Fruit fly (Drosophila melanogaster) whole organism, embryonic: Measurements from ENCODE around the gene Rdh.

ENCODE experiments used
- Aef1 ChIP-seq: fragments of 200-800 bp; sonication (Bioruptor generic); IDR thresholded peaks from 3 replicates; pipeline ENCODE4 v1.3.6; 2022; ENCODE audit warnings: missing biosample characterization, missing genetic modification characterization
- CG10274 ChIP-seq: fragments of 200-800 bp; sonication (Bioruptor generic); optimal IDR thresholded peaks from 3 replicates; lab custom pipeline; 2017; ENCODE audit warnings: missing biosample characterization, mild to moderate bottlenecking, missing genetic modification characterization
- CG10321 ChIP-seq: fragments of 200-800 bp; sonication (Bioruptor generic); IDR thresholded peaks from 2 replicates; pipeline ENCODE4 v1.3.6; 2022; ENCODE audit warnings: missing biosample characterization, missing genetic modification characterization
- CG15479 ChIP-seq: fragments of 200-800 bp; sonication (Bioruptor generic); optimal IDR thresholded peaks from 3 replicates; lab custom pipeline; 2019; ENCODE audit warnings: missing biosample characterization, mild to moderate bottlenecking, missing genetic modification characterization, moderate library complexity
- CG34422 ChIP-seq: fragments of 200-800 bp; sonication (Bioruptor generic); IDR thresholded peaks from 3 replicates; pipeline ENCODE4 v1.3.6; 2022; ENCODE audit warnings: missing biosample characterization, missing genetic modification characterization
- CG4360 ChIP-seq: fragments of 200-800 bp; sonication (Bioruptor generic); IDR thresholded peaks from 2 replicates; pipeline ENCODE4 v1.3.6; 2022; ENCODE audit warnings: missing biosample characterization, missing genetic modification characterization
- CG6254 ChIP-seq: fragments of 200-800 bp; sonication (Bioruptor generic); optimal IDR thresholded peaks from 3 replicates; lab custom pipeline; 2017; ENCODE audit warnings: mild to moderate bottlenecking, missing biosample characterization, missing genetic modification reagents, missing genetic modification characterization
- CG8478 ChIP-seq: fragments of >200 bp; optimal IDR thresholded peaks from 2 replicates; lab custom pipeline; 2018
- CoRest ChIP-seq: fragments of 200-800 bp; sonication (Bioruptor generic); optimal IDR thresholded peaks from 3 replicates; lab custom pipeline; 2018; ENCODE audit warnings: missing biosample characterization, mild to moderate bottlenecking, missing genetic modification characterization, moderate library complexity
- Dfd ChIP-seq, 2 experiments: fragments of >200 bp; optimal IDR thresholded peaks; 2 replicates each; lab custom pipeline; 2017; ENCODE audit warnings: missing biosample characterization in 2 of 2, missing genetic modification characterization in 2 of 2
- Dll ChIP-seq: fragments of 200-800 bp; sonication (Bioruptor generic); IDR thresholded peaks from 4 replicates; pipeline ENCODE4 v1.3.6; 2022; ENCODE audit warnings: missing biosample characterization, missing genetic modification characterization; ENCODE audit not compliant: partially characterized antibody
- Fer2 ChIP-seq: fragments of 200-800 bp; sonication (Bioruptor generic); optimal IDR thresholded peaks from 2 replicates; lab custom pipeline; 2018; ENCODE audit warnings: missing biosample characterization, mild to moderate bottlenecking, missing genetic modification characterization, moderate library complexity
- HLHmδ ChIP-seq: fragments of 200-800 bp; sonication (Bioruptor generic); optimal IDR thresholded peaks from 2 replicates; lab custom pipeline; 2018; ENCODE audit warnings: missing biosample characterization, mild to moderate bottlenecking, missing genetic modification characterization, moderate library complexity
- Hsf ChIP-seq: fragments of 200-800 bp; sonication (Bioruptor generic); optimal IDR thresholded peaks from 3 replicates; lab custom pipeline; 2016; ENCODE audit warnings: missing biosample characterization, missing genetic modification characterization
- Med ChIP-seq: fragments of 200-800 bp; sonication (Bioruptor generic); peaks from one replicate; lab custom pipeline; 2016; ENCODE audit warnings: missing biosample characterization, missing genetic modification characterization, mild to moderate bottlenecking, inconsistent platforms, moderate library complexity
- Myb ChIP-seq: fragments of 200-800 bp; sonication (Bioruptor generic); optimal IDR thresholded peaks from 2 replicates; lab custom pipeline; 2016; ENCODE audit warnings: missing biosample characterization, missing genetic modification characterization
- Xbp1 ChIP-seq: fragments of 200-800 bp; sonication (Bioruptor generic); optimal IDR thresholded peaks from 3 replicates; lab custom pipeline; 2016; ENCODE audit warnings: missing biosample characterization, mild to moderate bottlenecking, missing genetic modification characterization
- abd-A ChIP-seq: fragments of 200-800 bp; sonication (Bioruptor generic); optimal IDR thresholded peaks from 3 replicates; lab custom pipeline; 2019; ENCODE audit warnings: missing biosample characterization, mild to moderate bottlenecking, missing genetic modification characterization, moderate library complexity
- cg ChIP-seq: fragments of 200-800 bp; sonication (Bioruptor generic); optimal IDR thresholded peaks from 3 replicates; lab custom pipeline; 2019; ENCODE audit warnings: missing biosample characterization, mild to moderate bottlenecking, missing genetic modification characterization, moderate library complexity
- ci ChIP-seq: fragments of 200-800 bp; sonication (Bioruptor generic); IDR thresholded peaks from 3 replicates; pipeline ENCODE4 v1.3.6; 2022; ENCODE audit warnings: missing biosample characterization, missing genetic modification characterization
- crol ChIP-seq: fragments of 200-800 bp; sonication (Bioruptor generic); IDR thresholded peaks from 2 replicates; pipeline ENCODE4 v1.3.6; 2022; ENCODE audit warnings: missing biosample characterization, missing genetic modification characterization
- esg ChIP-seq: fragments of 200-800 bp; sonication (Bioruptor generic); conservative IDR thresholded peaks from 2 replicates; pipeline ENCODE4 v1.3.6; 2022; ENCODE audit warnings: missing biosample characterization, missing genetic modification characterization
- fd64A ChIP-seq: fragments of 200-800 bp; sonication (Bioruptor generic); optimal IDR thresholded peaks from 3 replicates; lab custom pipeline; 2018; ENCODE audit warnings: missing biosample characterization, mild to moderate bottlenecking, missing genetic modification characterization
- kni ChIP-seq: fragments of 200-800 bp; sonication (Bioruptor generic); optimal IDR thresholded peaks from 3 replicates; lab custom pipeline; 2017; ENCODE audit warnings: mild to moderate bottlenecking, missing biosample characterization, missing genetic modification reagents, missing genetic modification characterization
- nom ChIP-seq: fragments of 200-800 bp; sonication (Bioruptor generic); optimal IDR thresholded peaks from 2 replicates; lab custom pipeline; 2017; ENCODE audit warnings: missing biosample characterization, missing genetic modification characterization, mild to moderate bottlenecking, moderate library complexity, missing genetic modification reagents
- otp ChIP-seq: fragments of 200-800 bp; sonication (Bioruptor generic); IDR thresholded peaks from 3 replicates; pipeline ENCODE4, ENCODE4 v1.3.6; 2022; ENCODE audit warnings: missing biosample characterization, missing genetic modification characterization
- sc ChIP-seq, 3 experiments: fragments of >200 bp in 2 of 3; fragments of 200-800 bp in 1 of 3; sonication (Bioruptor generic) in 1 of 3; optimal IDR thresholded peaks; 2 replicates in 2 of 3; 3 replicates in 1 of 3; lab custom pipeline; 2017; ENCODE audit warnings: mild to moderate bottlenecking in 1 of 3, missing biosample characterization in 1 of 3, missing genetic modification characterization in 1 of 3, missing genetic modification reagents in 1 of 3
- slou ChIP-seq: fragments of 200-800 bp; sonication (Bioruptor generic); optimal IDR thresholded peaks from 3 replicates; lab custom pipeline; 2016; ENCODE audit warnings: missing biosample characterization, missing genetic modification characterization
- vvl ChIP-seq: fragments of 200-800 bp; sonication (Bioruptor generic); IDR thresholded peaks from 2 replicates; pipeline ENCODE4 v1.3.6; 2022; ENCODE audit warnings: missing biosample characterization, missing genetic modification characterization
- z ChIP-seq: fragments of 200-800 bp; sonication (Bioruptor generic); IDR thresholded peaks from 3 replicates; pipeline ENCODE4 v1.3.6; 2022; ENCODE audit warnings: missing biosample characterization, missing genetic modification characterization
- zen ChIP-seq: fragments of 200-800 bp; sonication (Bioruptor generic); optimal IDR thresholded peaks from 3 replicates; lab custom pipeline; 2018; ENCODE audit warnings: missing biosample characterization, mild to moderate bottlenecking, missing genetic modification characterization, moderate library complexity
- zfh2 ChIP-seq: fragments of 200-800 bp; sonication (Bioruptor generic); optimal IDR thresholded peaks from 2 replicates; lab custom pipeline; 2016; ENCODE audit warnings: missing biosample characterization, missing genetic modification characterization

The Rdh gene

dm6 chr3L:3875996-3876395, 50.7 kb downstream of the Rdh start (continued):
- TF ChIP-seq crol (GFP tag; lab: Robert Waterston, UW), result peak; percentile 49; the same call in 1 of the 2 replicates
- TF ChIP-seq, all 482 proteins: peak for 8

DNA sequence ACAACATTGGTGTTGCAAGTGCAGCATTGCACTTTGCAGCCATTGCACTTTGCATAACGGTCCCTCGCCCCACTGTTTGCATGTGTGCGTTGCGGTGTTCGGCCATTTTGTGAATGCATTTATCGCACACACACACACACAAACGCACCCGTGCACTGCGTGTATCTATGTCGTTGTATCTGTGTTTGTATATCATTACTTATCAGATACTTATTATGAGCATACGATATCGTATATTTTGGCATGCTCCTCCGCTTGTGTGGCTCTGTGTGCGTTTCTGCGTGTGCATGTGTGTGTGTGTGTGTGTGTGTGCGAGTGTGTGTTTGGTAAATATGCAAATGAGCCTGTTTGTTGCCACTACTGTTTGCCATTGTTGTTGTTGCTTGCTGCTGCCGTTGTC, 51.6 kb downstream of the Rdh start:
- peak; percentile 2 for TF ChIP-seq CG6254 (GFP tag; lab: Kevin White, UChicago)
- TF ChIP-seq HLHmδ (GFP tag; lab: Kevin White, UChicago), result peak; percentile 7
- peak; percentile 57 for TF ChIP-seq zen (tag; lab: Kevin White, UChicago)
- peak; percentile 77 for TF ChIP-seq cg (GFP tag; lab: Kevin White, UChicago)
- TF ChIP-seq Med, result peak; percentile 34
- TF ChIP-seq CG10321 (GFP tag; lab: Robert Waterston, UW), result no peak
- TF ChIP-seq sc (optimal IDR thresholded peaks at IDR 0.05; lab: Kevin White, UChicago), result no peak
- no peak for TF ChIP-seq sc (GFP tag; optimal IDR thresholded peaks at IDR 0.05; lab: Kevin White, UChicago)
- peak; percentile 79 for TF ChIP-seq CG4360
- TF ChIP-seq slou (GFP tag; lab: Kevin White, UChicago), result no peak
- TF ChIP-seq Myb (GFP tag; lab: Kevin White, UChicago), result no peak
- no peak for TF ChIP-seq otp
- TF ChIP-seq CG10274 (GFP tag; lab: Kevin White, UChicago), result no peak
- TF ChIP-seq vvl, result peak; percentile 65; the same call in 1 of the 2 replicates
- no peak for TF ChIP-seq zfh2
- TF ChIP-seq fd64A (GFP tag; lab: Kevin White, UChicago), result no peak
- no peak for TF ChIP-seq CoRest (tag; lab: Kevin White, UChicago)
- TF ChIP-seq CG8478 (lab: Kevin White, UChicago), result peak; percentile 66
- no peak for TF ChIP-seq Fer2
- TF ChIP-seq esg (GFP tag; lab: Robert Waterston, UW), result no peak
- no peak for TF ChIP-seq Dfd (GFP tag; optimal IDR thresholded peaks at IDR 0.05; lab: Kevin White, UChicago)
- TF ChIP-seq kni (GFP tag; lab: Kevin White, UChicago), result peak; percentile 34
- peak; percentile 79 for TF ChIP-seq CG15479
- TF ChIP-seq Dll (GFP tag; lab: Robert Waterston, UW), result 0 out of 4 replicates have a peak, but pooled peaks have one; percentile 16
- TF ChIP-seq CG34422, result no peak
- no peak for TF ChIP-seq abd-A (tag; lab: Kevin White, UChicago)
- TF ChIP-seq z (GFP tag; lab: Robert Waterston, UW), result peak; percentile 60; the same call in 1 of the 3 replicates
- TF ChIP-seq nom (GFP tag; lab: Kevin White, UChicago), result no peak
- no peak for TF ChIP-seq Hsf (GFP tag; lab: Kevin White, UChicago)
- no peak for TF ChIP-seq Aef1
- TF ChIP-seq Xbp1 (GFP tag; lab: Kevin White, UChicago), result no peak
- TF ChIP-seq ci, result 0 out of 3 replicates have a peak, but pooled peaks have one; percentile 9
- TF ChIP-seq, all 482 proteins: peak for 13
